Fruit fly (Drosophila melanogaster) whole organism, wandering third instar larva: ENCODE results near the gene Npc2c.

Experiments used
- CrebA ChIP-seq: fragments of 200-800 bp; sonication (Bioruptor generic); optimal IDR thresholded peaks from 2 replicates; lab custom pipeline; 2016; ENCODE audit warnings: missing biosample characterization, mild to moderate bottlenecking, missing genetic modification characterization, borderline replicate concordance
- fru ChIP-seq: fragments of 200-800 bp; sonication (Bioruptor generic); optimal IDR thresholded peaks from 3 replicates; lab custom pipeline; 2016; ENCODE audit warnings: missing biosample characterization, mild to moderate bottlenecking, missing genetic modification characterization

DNA sequence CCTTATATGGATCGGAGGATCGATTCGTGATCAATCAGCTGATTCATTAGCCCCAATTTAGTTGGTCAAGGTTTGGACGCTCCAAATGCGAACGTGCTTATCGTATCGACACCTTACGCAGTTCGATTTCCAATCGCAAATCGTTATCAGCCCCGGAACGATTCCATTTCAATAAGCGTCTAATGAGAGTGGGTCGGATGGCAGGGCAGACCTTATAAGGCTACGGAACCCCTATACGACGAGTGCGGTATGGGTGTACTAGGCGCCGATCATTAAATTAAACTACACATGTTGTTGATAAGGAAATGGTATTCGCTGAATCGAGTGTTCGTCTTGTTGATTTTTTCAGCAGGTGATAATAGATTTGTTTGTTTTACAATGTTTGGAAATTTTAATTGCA is 24.3 kb upstream of the Npc2c start:
- TF ChIP-seq fru (GFP tag; lab: Kevin White, UChicago) (no peak), CrebA (GFP tag; lab: Kevin White, UChicago) (no peak)
